Fruit fly (Drosophila melanogaster): ENCODE data around the gene TfIIB.

dm6 chr2L:10381890-10382450 is 49.2 kb upstream of the TfIIB start, which contains the start of gene CG5096:
- TF ChIP-seq lab (GFP tag; optimal IDR thresholded peaks at IDR 0.05) (peak; percentile 97), CG11398 (GFP tag; optimal IDR thresholded peaks at IDR 0.05) (peak; percentile 62), scrt (GFP tag; optimal IDR thresholded peaks at IDR 0.05) (peak; percentile 90), CG2199 (GFP tag; IDR thresholded peaks at IDR 0.05) (peak; percentile 70; the same call in 1 of the 3 replicates), Lpt (GFP tag; optimal IDR thresholded peaks at IDR 0.05) (no peak), CG31365 (tag; optimal IDR thresholded peaks at IDR 0.05) (peak; percentile 71), Trl (optimal IDR thresholded peaks at IDR 0.05) (no peak), Trl (GFP tag; optimal IDR thresholded peaks at IDR 0.05) (peak; percentile 74), h (optimal IDR thresholded peaks at IDR 0.05) (no peak), Sox102F (GFP tag; optimal IDR thresholded peaks at IDR 0.05) (peak; percentile 91)
